Fruit fly (Drosophila melanogaster): ENCODE results near the gene Cpr72Eb.

Cpr72Eb gene

dm6 chr3L:16328207-16328891 is 36.4 kb upstream of the Cpr72Eb start, which contains the start of gene CG13058 (continued):
- TF ChIP-seq HmgZ (tag; optimal IDR thresholded peaks at IDR 0.05): peak; percentile 65
- no peak for TF ChIP-seq CG2116 (GFP tag; optimal IDR thresholded peaks at IDR 0.05)
- peak; percentile 90 for TF ChIP-seq Ada2b (GFP tag; IDR thresholded peaks at IDR 0.05)
- no peak for TF ChIP-seq hth (optimal IDR thresholded peaks at IDR 0.05)
- peak; percentile 16 for TF ChIP-seq maf-S (GFP tag; optimal IDR thresholded peaks at IDR 0.05)
- TF ChIP-seq CG32772 (GFP tag; IDR thresholded peaks at IDR 0.05): no peak
- TF ChIP-seq CG11695 (GFP tag; IDR thresholded peaks at IDR 0.05): peak; percentile 67
- peak; percentile 18 for TF ChIP-seq Abd-B (GFP tag; optimal IDR thresholded peaks at IDR 0.05)
- TF ChIP-seq ewg (GFP tag; optimal IDR thresholded peaks at IDR 0.05): peak; percentile 3
- TF ChIP-seq tap (tag; optimal IDR thresholded peaks at IDR 0.05): peak; percentile 59
- peak; percentile 31 for TF ChIP-seq CrebB (tag; optimal IDR thresholded peaks at IDR 0.05)
- peak; percentile 17 for TF ChIP-seq CG16815 (GFP tag; optimal IDR thresholded peaks at IDR 0.05)
- peak; percentile 57 for TF ChIP-seq CG5180 (GFP tag; optimal IDR thresholded peaks at IDR 0.05)
- TF ChIP-seq Max (GFP tag; optimal IDR thresholded peaks at IDR 0.05): peak; percentile 18
- no peak for TF ChIP-seq CG2875 (GFP tag; optimal IDR thresholded peaks at IDR 0.05)
- peak; percentile 83 for TF ChIP-seq row (GFP tag; IDR thresholded peaks at IDR 0.05)
- peak; percentile 44; the same call in 1 of the 2 replicates for TF ChIP-seq Lim3 (GFP tag; IDR thresholded peaks at IDR 0.05)
- TF ChIP-seq CG4617 (GFP tag; optimal IDR thresholded peaks at IDR 0.05; ENCODE audit: borderline replicate concordance): no peak
- TF ChIP-seq dati (GFP tag; IDR thresholded peaks at IDR 0.05): no peak
- peak; percentile 45 for TF ChIP-seq CG12942 (GFP tag; optimal IDR thresholded peaks at IDR 0.05)
- TF ChIP-seq CG13424 (tag; optimal IDR thresholded peaks at IDR 0.05): peak; percentile 84
- TF ChIP-seq CG10147 (GFP tag; optimal IDR thresholded peaks at IDR 0.05): peak; percentile 60
- peak; percentile 59 for TF ChIP-seq CG1024 (GFP tag; IDR thresholded peaks at IDR 0.05)
- TF ChIP-seq B-H1 (GFP tag; IDR thresholded peaks at IDR 0.05): no peak
- TF ChIP-seq CG17328 (GFP tag; IDR thresholded peaks at IDR 0.05): peak; percentile 71; the same call in 1 of the 2 replicates
- peak; percentile 3 for TF ChIP-seq CG34376 (GFP tag; optimal IDR thresholded peaks at IDR 0.05)
- no peak for TF ChIP-seq CG34224 (GFP tag; IDR thresholded peaks at IDR 0.05; ENCODE audit: partially characterized antibody)
- no peak for TF ChIP-seq CG2129 (GFP tag; IDR thresholded peaks at IDR 0.05; ENCODE audit: partially characterized antibody)
- TF ChIP-seq CG12071 (GFP tag; optimal IDR thresholded peaks at IDR 0.05): peak; percentile 56
- TF ChIP-seq ssp (GFP tag; IDR thresholded peaks at IDR 0.05): no peak
- peak; percentile 79 for TF ChIP-seq CG8281 (tag; optimal IDR thresholded peaks at IDR 0.05)
- no peak for TF ChIP-seq Stat92E (GFP tag; optimal IDR thresholded peaks at IDR 0.05)
- TF ChIP-seq luna (GFP tag; optimal IDR thresholded peaks at IDR 0.05): no peak
- peak; percentile 68 for TF ChIP-seq lilli (GFP tag; optimal IDR thresholded peaks at IDR 0.05)
- TF ChIP-seq fd3F (GFP tag; optimal IDR thresholded peaks at IDR 0.05): peak; percentile 72
- no peak for TF ChIP-seq br (optimal IDR thresholded peaks at IDR 0.05)
- TF ChIP-seq CG1603 (tag; optimal IDR thresholded peaks at IDR 0.05): peak; percentile 28
- TF ChIP-seq CG7928 (GFP tag; optimal IDR thresholded peaks at IDR 0.05): peak; percentile 25
- peak; percentile 48 for TF ChIP-seq Hr3 (GFP tag; optimal IDR thresholded peaks at IDR 0.05)
- peak; percentile 42 for TF ChIP-seq az2 (GFP tag; optimal IDR thresholded peaks at IDR 0.05)
- peak; percentile 19 for TF ChIP-seq kah (GFP tag; optimal IDR thresholded peaks at IDR 0.05)
- peak; percentile 42 for TF ChIP-seq Bteb2 (GFP tag; optimal IDR thresholded peaks at IDR 0.05)
- no peak for TF ChIP-seq CG6654 (GFP tag; optimal IDR thresholded peaks at IDR 0.05)
- TF ChIP-seq danr (GFP tag; IDR thresholded peaks at IDR 0.05): no peak
- TF ChIP-seq HHEX (GFP tag; optimal IDR thresholded peaks at IDR 0.05): peak; percentile 59
- peak; percentile 5 for TF ChIP-seq CG10274 (GFP tag; optimal IDR thresholded peaks at IDR 0.05)
- peak; percentile 36 for TF ChIP-seq CG8944 (GFP tag; optimal IDR thresholded peaks at IDR 0.05)
- TF ChIP-seq CG7556 (GFP tag; optimal IDR thresholded peaks at IDR 0.05): peak; percentile 69
- no peak for TF ChIP-seq CG1233 (GFP tag; optimal IDR thresholded peaks at IDR 0.05)
- peak; percentile 75 for TF ChIP-seq Sox102F (GFP tag; optimal IDR thresholded peaks at IDR 0.05)
